Fruit fly (Drosophila melanogaster): ENCODE data around the gene Spn28F.
A peak's percentile ranks its signal among the peaks of the same experiment; 100 is the strongest.

The Spn28F gene

DNA sequence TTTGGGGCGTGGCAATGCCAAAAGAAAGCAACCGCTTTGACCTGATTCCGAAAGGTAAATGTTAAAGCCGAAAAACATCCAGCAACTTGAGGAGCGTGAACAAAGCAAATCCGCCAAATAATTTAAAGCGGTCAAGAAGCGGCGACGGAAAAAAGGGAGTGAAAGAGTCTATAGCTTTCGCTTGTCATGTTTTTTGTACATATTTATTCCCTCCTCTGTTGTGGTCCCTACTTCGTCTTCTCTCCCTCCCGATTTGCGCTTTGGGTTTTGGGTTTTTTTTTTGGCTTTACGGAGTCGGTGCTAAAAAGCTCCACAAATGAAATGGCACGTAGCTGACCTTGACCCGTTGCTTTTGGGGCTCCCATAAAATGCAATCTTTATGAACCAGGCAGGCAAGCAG lies 32.5 kb upstream of the Spn28F start:
- TF ChIP-seq jim (GFP tag; optimal IDR thresholded peaks at IDR 0.05) (no peak), psq (GFP tag; optimal IDR thresholded peaks at IDR 0.05) (peak; percentile 88), Vsx2 (GFP tag; optimal IDR thresholded peaks at IDR 0.05; ENCODE audit: partially characterized antibody) (no peak), Mio (GFP tag; optimal IDR thresholded peaks at IDR 0.05) (no peak), woc (GFP tag; optimal IDR thresholded peaks at IDR 0.05) (no peak), GATAd (GFP tag; optimal IDR thresholded peaks at IDR 0.05) (no peak), usp (GFP tag; optimal IDR thresholded peaks at IDR 0.05) (no peak)

DNA sequence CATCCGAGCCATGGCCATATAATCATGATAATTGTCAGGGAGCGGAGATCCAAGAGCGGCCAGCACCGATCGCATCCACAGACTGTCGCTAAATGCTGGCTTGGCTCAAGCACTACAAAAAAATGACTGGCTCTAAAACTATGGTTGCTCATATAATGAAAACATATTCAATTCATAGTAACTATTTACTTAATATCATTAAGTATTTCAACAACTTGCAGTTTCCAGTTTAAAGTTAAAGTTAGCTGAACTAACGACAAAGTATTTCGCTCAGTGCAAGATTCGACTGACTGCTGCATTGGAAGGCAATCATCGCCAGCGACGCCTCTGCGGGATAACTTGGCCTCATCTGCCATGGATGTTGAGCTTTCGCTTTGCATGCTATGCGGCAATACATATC lies 29.3 kb upstream of the Spn28F start:
- TF ChIP-seq ey (GFP tag; optimal IDR thresholded peaks at IDR 0.05) (peak; percentile 16), fru (GFP tag; optimal IDR thresholded peaks at IDR 0.05) (peak; percentile 11), br (GFP tag; optimal IDR thresholded peaks at IDR 0.05) (peak; percentile 33), dmrt93B (GFP tag; optimal IDR thresholded peaks at IDR 0.05) (no peak), woc (GFP tag; optimal IDR thresholded peaks at IDR 0.05) (no peak), HLH106 (tag; optimal IDR thresholded peaks at IDR 0.05) (no peak), Hr83 (GFP tag; optimal IDR thresholded peaks at IDR 0.05; ENCODE audit: poor library complexity, severe bottlenecking) (no peak), usp (GFP tag; optimal IDR thresholded peaks at IDR 0.05) (no peak), Dfd (GFP tag; optimal IDR thresholded peaks at IDR 0.05) (no peak), Dif (GFP tag; optimal IDR thresholded peaks at IDR 0.05; ENCODE audit: partially characterized antibody) (no peak), psq (GFP tag; optimal IDR thresholded peaks at IDR 0.05) (peak; percentile 1), rgr (GFP tag; optimal IDR thresholded peaks at IDR 0.05) (peak; percentile 6), GATAd (GFP tag; optimal IDR thresholded peaks at IDR 0.05) (no peak), foxo (GFP tag; optimal IDR thresholded peaks at IDR 0.05) (peak in 1 of 2 experiments; percentile 35), sage (GFP tag; optimal IDR thresholded peaks at IDR 0.05) (no peak), Mio (GFP tag; optimal IDR thresholded peaks at IDR 0.05) (no peak), dsf (GFP tag; optimal IDR thresholded peaks at IDR 0.05; ENCODE audit: borderline replicate concordance) (no peak), pan (optimal IDR thresholded peaks at IDR 0.05) (no peak), dl (GFP tag; optimal IDR thresholded peaks at IDR 0.05; ENCODE audit: insufficient read depth in 1 of 2, partially characterized antibody in 2 of 2) (no peak), OdsH (GFP tag; optimal IDR thresholded peaks at IDR 0.05) (peak; percentile 0), h (GFP tag; optimal IDR thresholded peaks at IDR 0.05) (peak; percentile 16)

DNA sequence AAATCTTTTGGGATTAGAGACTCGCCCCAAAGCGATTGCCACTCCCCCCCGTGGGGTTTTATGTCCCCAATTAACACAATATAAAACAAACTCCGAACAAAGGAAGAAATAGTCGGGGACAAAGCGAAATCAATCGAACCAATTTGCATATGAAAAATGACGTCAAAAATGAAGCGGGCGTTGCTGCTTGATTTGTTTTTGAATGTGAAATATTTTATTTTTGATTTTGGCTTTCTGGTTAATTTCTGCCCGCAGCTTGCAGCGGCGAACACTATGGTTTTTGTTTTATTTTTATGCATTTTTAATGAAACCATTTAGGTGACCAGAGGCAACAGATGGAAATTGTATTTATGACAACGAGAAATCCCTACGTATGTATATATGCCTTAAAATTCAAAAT lies 27.1 kb upstream of the Spn28F start:
- TF ChIP-seq Dfd (GFP tag; optimal IDR thresholded peaks at IDR 0.05) (no peak), jim (GFP tag; optimal IDR thresholded peaks at IDR 0.05) (no peak), CG9705 (GFP tag; optimal IDR thresholded peaks at IDR 0.05) (no peak), brk (GFP tag; optimal IDR thresholded peaks at IDR 0.05) (no peak), CG32264 (GFP tag; optimal IDR thresholded peaks at IDR 0.05) (no peak), woc (GFP tag; optimal IDR thresholded peaks at IDR 0.05) (no peak), Myc (optimal IDR thresholded peaks at IDR 0.05) (no peak), Sp1 (GFP tag; optimal IDR thresholded peaks at IDR 0.05) (no peak), sv (GFP tag; optimal IDR thresholded peaks at IDR 0.05) (no peak), lola (GFP tag; optimal IDR thresholded peaks at IDR 0.05) (no peak)

DNA sequence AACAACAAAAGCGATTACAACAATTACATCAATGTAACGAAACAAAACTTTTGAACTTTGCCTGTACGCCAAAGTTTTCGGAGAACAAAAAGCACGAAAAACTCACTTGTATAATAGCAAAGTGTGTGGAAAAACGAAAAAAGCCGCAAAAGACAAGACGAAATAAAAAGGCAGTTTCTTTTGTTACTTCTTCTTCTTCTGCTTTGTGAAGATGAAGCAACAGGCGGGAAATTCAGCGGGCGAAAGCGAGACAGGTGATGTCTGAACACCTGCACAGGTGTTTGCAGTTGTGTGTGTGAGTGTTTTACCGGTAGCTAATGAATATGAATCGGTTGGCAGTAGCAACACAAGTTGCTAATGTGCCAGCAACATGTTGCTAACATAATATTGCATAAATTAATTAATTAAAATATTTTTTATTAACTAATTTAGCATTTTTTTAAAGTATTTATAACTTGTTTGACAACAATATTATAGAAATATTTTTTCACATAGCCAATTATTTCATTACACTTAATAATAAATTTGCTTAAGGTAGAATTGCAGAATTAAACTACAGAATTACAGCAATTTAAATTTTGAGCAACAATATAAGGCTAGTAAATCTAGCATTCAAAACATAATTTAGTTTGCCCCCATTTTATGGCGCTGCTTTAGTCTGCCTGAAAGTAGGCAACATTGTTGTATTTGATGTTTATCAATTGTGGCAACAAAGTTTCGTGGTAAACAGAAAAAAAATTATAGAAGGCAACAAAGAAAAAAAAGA lies 25.3 kb upstream of the Spn28F start:
- TF ChIP-seq GATAd (GFP tag; optimal IDR thresholded peaks at IDR 0.05) (no peak), lola (GFP tag; optimal IDR thresholded peaks at IDR 0.05) (no peak), Jra (GFP tag; optimal IDR thresholded peaks at IDR 0.05) (no peak), pan (optimal IDR thresholded peaks at IDR 0.05) (no peak), fru (GFP tag; optimal IDR thresholded peaks at IDR 0.05) (no peak), ey (GFP tag; optimal IDR thresholded peaks at IDR 0.05) (no peak), Vsx2 (GFP tag; optimal IDR thresholded peaks at IDR 0.05; ENCODE audit: partially characterized antibody) (no peak), usp (GFP tag; optimal IDR thresholded peaks at IDR 0.05) (no peak), Abd-B (GFP tag; optimal IDR thresholded peaks at IDR 0.05) (no peak), h (GFP tag; optimal IDR thresholded peaks at IDR 0.05) (no peak), Sp1 (GFP tag; optimal IDR thresholded peaks at IDR 0.05) (no peak), CG9705 (GFP tag; optimal IDR thresholded peaks at IDR 0.05) (no peak), Hnf4 (GFP tag; optimal IDR thresholded peaks at IDR 0.05) (no peak), N (GFP tag; optimal IDR thresholded peaks at IDR 0.05) (no peak), CG32264 (GFP tag; optimal IDR thresholded peaks at IDR 0.05) (no peak), dl (GFP tag; optimal IDR thresholded peaks at IDR 0.05; ENCODE audit: insufficient read depth in 1 of 2, partially characterized antibody in 2 of 2) (no peak), OdsH (GFP tag; optimal IDR thresholded peaks at IDR 0.05) (no peak), CrebA (GFP tag; optimal IDR thresholded peaks at IDR 0.05; ENCODE audit: borderline replicate concordance) (no peak)
